Worm (Caenorhabditis elegans) whole organism, L4 larva: ENCODE measurements around the gene gid-8.

ENCODE experiments used
- F37D6.2 ChIP-seq: sonication (generic microtip); optimal IDR thresholded peaks from 2 replicates; lab custom pipeline; 2016; ENCODE audit warnings: mild to moderate bottlenecking, missing genetic modification characterization, missing compliant biosample characterization
- F44E2.7 ChIP-seq: fragments of 200-800 bp; sonication (Bioruptor generic); IDR thresholded peaks from 2 replicates; pipeline ENCODE4 v2.1.2; 2022; ENCODE audit warnings: missing genetic modification characterization, missing compliant biosample characterization
- T20F7.1 ChIP-seq: fragments of 200-800 bp; sonication (Bioruptor generic); optimal IDR thresholded peaks from 2 replicates; lab custom pipeline; 2018; ENCODE audit warnings: mild to moderate bottlenecking, missing genetic modification characterization, missing compliant biosample characterization
- T26A8.4 ChIP-seq: fragments of 200-800 bp; sonication (Bioruptor generic); IDR thresholded peaks from 2 replicates; pipeline ENCODE4 v1.3.6; 2022; ENCODE audit warnings: missing genetic modification characterization, missing compliant biosample characterization
- Y48G9A.11 ChIP-seq: fragments of 200-800 bp; sonication (Bioruptor generic); IDR thresholded peaks from 2 replicates; pipeline ENCODE4 v1.3.6; 2022; ENCODE audit warnings: missing genetic modification reagents, missing genetic modification characterization, missing compliant biosample characterization
- Y5F2A.4 ChIP-seq: fragments of 200-800 bp; sonication (Bioruptor generic); optimal IDR thresholded peaks from 2 replicates; lab custom pipeline; 2018; ENCODE audit warnings: mild to moderate bottlenecking, missing genetic modification characterization, missing compliant biosample characterization
- aha-1 ChIP-seq: fragments of 150-350 bp; peaks from one replicate; lab custom pipeline; 2014; ENCODE audit warnings: missing biosample characterization, missing genetic modification characterization
- attf-4 ChIP-seq: sonication (generic microtip); optimal IDR thresholded peaks from 3 replicates; lab custom pipeline; 2017; ENCODE audit warnings: missing biosample characterization, missing genetic modification characterization
- ceh-20 ChIP-seq: fragments of 200-800 bp; sonication (Bioruptor generic); IDR thresholded peaks from 2 replicates; pipeline ENCODE4 v1.3.6; 2022; ENCODE audit warnings: missing genetic modification reagents, missing genetic modification characterization, missing compliant biosample characterization
- ceh-32 ChIP-seq: sonication (generic microtip); optimal IDR thresholded peaks from 2 replicates; lab custom pipeline; 2016; ENCODE audit warnings: mild to moderate bottlenecking, missing genetic modification characterization, missing compliant biosample characterization; ENCODE audit not compliant: poor library complexity
- ceh-82 ChIP-seq: sonication (generic microtip); optimal IDR thresholded peaks from 2 replicates; lab custom pipeline; 2017; ENCODE audit warnings: missing biosample characterization, missing genetic modification characterization
- ces-1 ChIP-seq: fragments of 150-350 bp; sonication (generic microtip); optimal IDR thresholded peaks from 4 replicates; lab custom pipeline; 2014; ENCODE audit warnings: missing biosample characterization, missing genetic modification reagents, missing genetic modification characterization
- ctbp-1 ChIP-seq: fragments of 200-800 bp; sonication (Bioruptor generic); IDR thresholded peaks from 2 replicates; pipeline ENCODE4 v1.3.6; 2022; ENCODE audit warnings: missing genetic modification reagents, missing genetic modification characterization, missing compliant biosample characterization
- daf-12 ChIP-seq: fragments of 150-350 bp; optimal IDR thresholded peaks from 2 replicates; lab custom pipeline; 2014; ENCODE audit warnings: missing biosample characterization, missing genetic modification reagents, missing genetic modification characterization
- daf-19 ChIP-seq: fragments of 200-800 bp; sonication (Bioruptor generic); conservative IDR thresholded peaks from 2 replicates; pipeline ENCODE4 v1.3.6; 2022; ENCODE audit warnings: missing genetic modification characterization, missing compliant biosample characterization
- daf-8 ChIP-seq: fragments of 200-800 bp; sonication (Bioruptor generic); IDR thresholded peaks from 2 replicates; pipeline ENCODE4 v1.3.6; 2022; ENCODE audit warnings: missing genetic modification characterization, missing compliant biosample characterization
- dmd-9 ChIP-seq: fragments of 200-800 bp; sonication (Bioruptor generic); IDR thresholded peaks from 2 replicates; pipeline ENCODE4 v1.3.6; 2022; ENCODE audit warnings: missing genetic modification reagents, missing genetic modification characterization, missing compliant biosample characterization
- dpl-1 ChIP-seq: fragments of 150-350 bp; optimal IDR thresholded peaks from 2 replicates; lab custom pipeline; 2014; ENCODE audit warnings: missing biosample characterization, missing genetic modification reagents, missing genetic modification characterization
- dve-1 ChIP-seq: sonication (generic microtip); optimal IDR thresholded peaks from 2 replicates; lab custom pipeline; 2017; ENCODE audit warnings: antibody characterized with exemption, mild to moderate bottlenecking, missing genetic modification characterization, missing compliant biosample characterization; ENCODE audit not compliant: insufficient read depth
- egl-43 ChIP-seq: fragments of 200-800 bp; sonication (Bioruptor generic); IDR thresholded peaks from 2 replicates; pipeline ENCODE4 v1.3.6; 2022; ENCODE audit warnings: missing genetic modification reagents, missing genetic modification characterization, missing compliant biosample characterization
- fos-1 ChIP-seq: fragments of 150-350 bp; optimal IDR thresholded peaks from 2 replicates; lab custom pipeline; 2014; ENCODE audit warnings: missing biosample characterization, missing genetic modification characterization
- hlh-11 ChIP-seq: fragments of 200-800 bp; sonication (Bioruptor generic); optimal IDR thresholded peaks from 2 replicates; lab custom pipeline; 2018; ENCODE audit warnings: mild to moderate bottlenecking, missing genetic modification characterization, missing compliant biosample characterization
- hlh-30 ChIP-seq: sonication (generic microtip); optimal IDR thresholded peaks from 2 replicates; lab custom pipeline; 2017; ENCODE audit warnings: antibody characterized with exemption, mild to moderate bottlenecking, missing genetic modification characterization, missing compliant biosample characterization; ENCODE audit not compliant: insufficient read depth
- lim-7 ChIP-seq: fragments of 200-800 bp; sonication (Bioruptor generic); IDR thresholded peaks from 2 replicates; pipeline ENCODE4 v1.3.6; 2022; ENCODE audit warnings: missing genetic modification characterization, missing compliant biosample characterization
- lin-1 ChIP-seq: fragments of 200-800 bp; sonication (Bioruptor generic); IDR thresholded peaks from 2 replicates; pipeline ENCODE4 v1.3.6; 2022; ENCODE audit warnings: missing genetic modification reagents, missing genetic modification characterization, missing compliant biosample characterization
- lin-29 ChIP-seq: fragments of 200-800 bp; sonication (Bioruptor generic); IDR thresholded peaks from 2 replicates; pipeline ENCODE4 v1.3.6; 2022; ENCODE audit warnings: missing genetic modification reagents, missing genetic modification characterization, missing compliant biosample characterization
- lir-3 ChIP-seq: sonication (generic microtip); optimal IDR thresholded peaks from 2 replicates; lab custom pipeline; 2016; ENCODE audit warnings: mild to moderate bottlenecking, missing genetic modification characterization, missing compliant biosample characterization
- lsy-2 ChIP-seq, 2 experiments: fragments of 150-350 bp in 1 of 2; sonication (generic microtip) in 1 of 2; optimal IDR thresholded peaks; 2 replicates each; lab custom pipeline; 2014 to 2017; ENCODE audit warnings: missing biosample characterization in 2 of 2, missing genetic modification characterization in 2 of 2
- madf-5 ChIP-seq, 2 experiments: fragments of 200-800 bp; sonication (Bioruptor generic); IDR thresholded peaks; 2 replicates each; pipeline ENCODE4 v1.3.6; 2022; ENCODE audit warnings: missing compliant biosample characterization in 2 of 2, missing genetic modification characterization in 2 of 2
- mdl-1 ChIP-seq, 2 experiments: fragments of 150-350 bp in 1 of 2; sonication (generic microtip) in 1 of 2; optimal IDR thresholded peaks; 2 replicates each; lab custom pipeline; 2014 to 2017; ENCODE audit warnings: missing biosample characterization in 2 of 2, missing genetic modification characterization in 2 of 2
- mes-2 ChIP-seq: sonication (generic microtip); optimal IDR thresholded peaks from 2 replicates; lab custom pipeline; 2016; ENCODE audit warnings: missing genotype, mild to moderate bottlenecking, missing genetic modification characterization, missing compliant biosample characterization; ENCODE audit not compliant: poor library complexity, severe bottlenecking
- mxl-2 ChIP-seq: fragments of 200-800 bp; sonication (Bioruptor generic); conservative IDR thresholded peaks from 2 replicates; pipeline ENCODE4 v1.3.6; 2022; ENCODE audit warnings: missing genetic modification reagents, missing genetic modification characterization, missing compliant biosample characterization
- mxl-3 ChIP-seq: fragments of 200-800 bp; sonication (Bioruptor generic); optimal IDR thresholded peaks from 2 replicates; lab custom pipeline; 2018; ENCODE audit warnings: mild to moderate bottlenecking, missing genetic modification characterization, missing compliant biosample characterization
- nhr-25 ChIP-seq: sonication (generic microtip); optimal IDR thresholded peaks from 2 replicates; lab custom pipeline; 2017; ENCODE audit warnings: missing genetic modification characterization, mild to moderate bottlenecking, missing compliant biosample characterization, antibody characterized with exemption, moderate library complexity, borderline replicate concordance; ENCODE audit not compliant: insufficient read depth
- nhr-28 ChIP-seq: fragments of 150-350 bp; optimal IDR thresholded peaks from 2 replicates; lab custom pipeline; 2014; ENCODE audit warnings: missing biosample characterization, missing genetic modification characterization
- nhr-77 ChIP-seq: fragments of 150-350 bp; optimal IDR thresholded peaks from 2 replicates; lab custom pipeline; 2014; ENCODE audit warnings: missing biosample characterization, missing genetic modification characterization
- rbr-2 ChIP-seq: sonication (generic microtip); optimal IDR thresholded peaks from 2 replicates; lab custom pipeline; 2016; ENCODE audit warnings: missing genotype, missing genetic modification characterization, missing compliant biosample characterization
- saeg-2 ChIP-seq: fragments of 200-800 bp; sonication (Bioruptor generic); IDR thresholded peaks from 2 replicates; pipeline ENCODE4 v1.3.6; 2022; ENCODE audit warnings: missing genetic modification reagents, missing genetic modification characterization, missing compliant biosample characterization
- sdz-12 ChIP-seq: fragments of 200-800 bp; sonication (Bioruptor generic); optimal IDR thresholded peaks from 2 replicates; lab custom pipeline; 2018; ENCODE audit warnings: mild to moderate bottlenecking, missing genetic modification characterization, missing compliant biosample characterization
- snpc-1.2 ChIP-seq: fragments of 200-800 bp; sonication (Bioruptor generic); IDR thresholded peaks from 2 replicates; pipeline ENCODE4 v1.3.6; 2022; ENCODE audit warnings: missing genetic modification reagents, missing genetic modification characterization, missing compliant biosample characterization
- spr-1 ChIP-seq: sonication (generic microtip); optimal IDR thresholded peaks from 2 replicates; lab custom pipeline; 2016; ENCODE audit warnings: mild to moderate bottlenecking, missing genetic modification characterization, missing compliant biosample characterization
- tag-97 ChIP-seq: fragments of 200-800 bp; sonication (Bioruptor generic); IDR thresholded peaks from 2 replicates; pipeline ENCODE4 v1.3.6; 2022; ENCODE audit warnings: missing genetic modification characterization, missing compliant biosample characterization
- unc-39 ChIP-seq: sonication (generic microtip); optimal IDR thresholded peaks from 2 replicates; lab custom pipeline; 2017; ENCODE audit warnings: missing biosample characterization, missing genetic modification characterization
- unc-62 ChIP-seq, 3 experiments: fragments of 150-350 bp in 1 of 3; sonication (generic microtip); optimal IDR thresholded peaks in 2 of 3; peaks in 1 of 3; 1 replicate in 1 of 3; 2 replicates in 2 of 3; lab custom pipeline; 2014 to 2017; ENCODE audit warnings: missing biosample characterization in 3 of 3, missing genetic modification characterization in 3 of 3, missing genetic modification reagents in 3 of 3, missing genotype in 1 of 3
- zfp-2 ChIP-seq: sonication (generic microtip); optimal IDR thresholded peaks from 2 replicates; lab custom pipeline; 2016; ENCODE audit warnings: mild to moderate bottlenecking, missing genetic modification characterization, missing compliant biosample characterization
- zfp-3 ChIP-seq: fragments of 200-800 bp; sonication (Bioruptor generic); conservative IDR thresholded peaks from 2 replicates; pipeline ENCODE4 v1.3.6; 2022; ENCODE audit warnings: missing genetic modification reagents, missing genetic modification characterization, missing compliant biosample characterization
- zip-2 ChIP-seq: fragments of 150-350 bp; optimal IDR thresholded peaks from 2 replicates; lab custom pipeline; 2014; ENCODE audit warnings: missing biosample characterization, missing genetic modification characterization

Gene gid-8

ce11 chrV:1472569-1472968 is 5.0 kb downstream of the gid-8 start:
- TF ChIP-seq daf-19 (no peak), hlh-11 (tag; lab: Kevin White, UChicago) (no peak), ceh-32 (tag; lab: Kevin White, UChicago) (no peak), nhr-25 (no peak), unc-62 (GFP tag; optimal IDR thresholded peaks at IDR 0.05 in 1 of 2; lab: Kevin White, UChicago) (peak in 1 of 2 experiments; percentile 12), unc-62 (tag; optimal IDR thresholded peaks at IDR 0.05; lab: Kevin White, UChicago) (no peak), mes-2 (peak; percentile 17), nhr-28 (tag; lab: Kevin White, UChicago) (peak; percentile 18), zfp-2 (tag; lab: Kevin White, UChicago) (no peak), mxl-3 (GFP tag; lab: Kevin White, UChicago) (peak; percentile 43), aha-1 (tag; lab: Kevin White, UChicago) (peak; percentile 82), unc-39 (tag; lab: Kevin White, UChicago) (no peak), hlh-30 (tag; lab: Kevin White, UChicago) (peak; percentile 65)

- TF ChIP-seq dpl-1 (peak; percentile 13), Y48G9A.11 (no peak), mdl-1 (tag; optimal IDR thresholded peaks at IDR 0.05; lab: Kevin White, UChicago) (peak; percentile 12 to 77), saeg-2 (no peak), spr-1 (tag; lab: Kevin White, UChicago) (peak; percentile 37), ceh-20 (GFP tag; lab: Robert Waterston, UW) (0 out of 2 replicates have a peak, but pooled peaks have one; percentile 29), F44E2.7 (GFP tag; lab: Robert Waterston, UW) (no peak), daf-8 (no peak), egl-43 (GFP tag; lab: Robert Waterston, UW) (peak; percentile 74; the same call in 1 of the 2 replicates), mes-2 (peak; percentile 76), attf-4 (tag; lab: Kevin White, UChicago) (no peak), nhr-77 (tag; lab: Kevin White, UChicago) (no peak), snpc-1.2 (GFP tag; lab: Robert Waterston, UW) (0 out of 2 replicates have a peak, but pooled peaks have one; percentile 13), dve-1 (peak; percentile 45), rbr-2 (tag; lab: Kevin White, UChicago) (peak; percentile 84), lin-1 (no peak), lsy-2 (tag; optimal IDR thresholded peaks at IDR 0.05; lab: Kevin White, UChicago) (peak; percentile 29 to 50), tag-97 (GFP tag; lab: Robert Waterston, UW) (no peak), mxl-3 (GFP tag; lab: Kevin White, UChicago) (peak; percentile 66), F37D6.2 (tag; lab: Kevin White, UChicago) (peak; percentile 42), lin-29 (GFP tag; lab: Robert Waterston, UW) (peak; percentile 54; the same call in 1 of the 2 replicates), zip-2 (no peak), ctbp-1 (GFP tag; lab: Robert Waterston, UW) (peak; percentile 38), fos-1 (tag; lab: Kevin White, UChicago) (no peak), mxl-2 (no peak), zfp-3 (no peak), Y5F2A.4 (GFP tag; lab: Kevin White, UChicago) (no peak), aha-1 (tag; lab: Kevin White, UChicago) (peak; percentile 99), dmd-9 (GFP tag; lab: Robert Waterston, UW) (no peak), sdz-12 (GFP tag; lab: Kevin White, UChicago) (no peak), ceh-32 (tag; lab: Kevin White, UChicago) (no peak), daf-12 (tag; lab: Kevin White, UChicago) (no peak), lim-7 (0 out of 2 replicates have a peak, but pooled peaks have one; percentile 44), madf-5 (GFP tag; IDR thresholded peaks at IDR 0.05; lab: Robert Waterston, UW) (0 out of 4 replicates have a peak, but pooled peaks of 1 of the 2 experiments have one; percentile 36), ceh-82 (tag; lab: Kevin White, UChicago) (no peak), ces-1 (GFP tag; lab: Kevin White, UChicago) (peak; percentile 16), T26A8.4 (peak; percentile 59), T20F7.1 (GFP tag; lab: Kevin White, UChicago) (no peak), lir-3 (tag; lab: Kevin White, UChicago) (no peak)
Observed at ce11 chrV:1474486-1475125, 7.1 kb downstream of the gid-8 start, which contains the start of the genes F53E2.2 and unc-60. Gene F53E2.2 (plus strand): TSS chrV:1475086. Gene unc-60 (plus strand): TSS chrV:1475086.
